Worm (Caenorhabditis elegans): ENCODE measurements around the gene T14B4.3.
A peak's percentile ranks its signal among the peaks of the same experiment; 100 is the strongest.

Gene T14B4.3

DNA sequence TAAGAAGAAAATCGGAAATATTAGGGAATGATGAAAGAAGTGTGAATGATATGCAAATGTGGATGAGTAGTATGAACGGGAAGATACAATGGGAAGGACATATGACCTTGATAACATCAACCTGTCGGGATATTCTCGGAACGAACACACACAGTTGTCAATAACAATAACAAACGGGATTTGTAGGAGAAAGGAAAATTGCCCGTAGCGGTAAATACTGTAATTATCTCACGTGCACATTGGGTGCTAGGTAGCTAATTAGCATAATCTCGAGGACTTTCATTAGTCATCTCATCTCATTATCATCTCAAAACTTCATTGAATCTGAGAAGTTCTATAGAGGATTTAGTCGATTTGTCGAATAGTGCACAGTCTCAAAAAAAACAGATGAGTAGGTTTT, 21.7 kb upstream of the T14B4.3 start:
- TF ChIP-seq nhr-129 (tag; optimal IDR thresholded peaks at IDR 0.05) (no peak), sma-3 (GFP tag; optimal IDR thresholded peaks at IDR 0.05) (no peak), peb-1 (tag; optimal IDR thresholded peaks at IDR 0.05) (no peak), egl-27 (tag; optimal IDR thresholded peaks at IDR 0.05) (no peak), ztf-11 (tag; optimal IDR thresholded peaks at IDR 0.05) (no peak), ama-1 (optimal IDR thresholded peaks at IDR 0.05) (no peak), R02D3.7 (tag; optimal IDR thresholded peaks at IDR 0.05) (no peak), nhr-23 (tag; optimal IDR thresholded peaks at IDR 0.05) (no peak)

DNA sequence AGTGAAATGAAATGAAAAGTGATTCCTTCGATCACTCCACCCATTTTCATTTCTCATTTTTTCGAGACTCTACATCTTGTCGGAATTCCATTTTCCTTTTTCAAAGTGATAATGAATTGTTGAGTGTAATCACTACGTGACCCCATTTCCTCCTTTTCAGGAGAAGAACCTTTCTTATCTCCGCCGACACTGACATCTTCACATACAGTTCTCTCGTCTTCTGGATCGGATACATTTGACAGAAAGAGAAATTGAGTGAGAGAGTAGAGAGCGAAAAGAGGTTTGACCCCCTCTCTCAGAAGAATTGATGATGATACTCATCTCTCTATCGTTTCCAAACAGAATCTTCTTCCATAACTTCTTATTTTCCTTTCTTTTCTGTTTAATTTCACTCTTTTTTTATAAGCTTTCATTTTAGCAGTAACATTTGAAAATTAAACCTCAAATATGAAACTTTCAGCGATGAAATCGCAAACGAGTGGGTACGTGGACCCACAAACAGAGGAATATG, 20.9 kb upstream of the T14B4.3 start, which contains the start of gene dpy-2:
Gene dpy-2, plus strand, starts transcription at position 461 of the 511 bp plus-strand sequence.
- TF ChIP-seq nhr-21 (tag; optimal IDR thresholded peaks at IDR 0.05) (peak; percentile 44), nhr-11 (tag; optimal IDR thresholded peaks at IDR 0.05) (no peak), blmp-1 (tag; optimal IDR thresholded peaks at IDR 0.05; ENCODE audit: insufficient read depth) (peak; percentile 67)

- TF ChIP-seq ceh-82 (tag; optimal IDR thresholded peaks at IDR 0.05) = no peak
- TF ChIP-seq sma-9 (GFP tag; optimal IDR thresholded peaks at IDR 0.05) = peak; percentile 59
- no peak for TF ChIP-seq sma-9 (tag; optimal IDR thresholded peaks at IDR 0.05)
- peak; percentile 42 for TF ChIP-seq nhr-21 (tag; optimal IDR thresholded peaks at IDR 0.05)
These were observed 18.9 kb upstream of the T14B4.3 start for ce11 chrII:6715853-6716252.

- TF ChIP-seq nhr-129 (tag; optimal IDR thresholded peaks at IDR 0.05) (no peak), mab-5 (tag; optimal IDR thresholded peaks at IDR 0.05) (no peak), nhr-11 (tag; optimal IDR thresholded peaks at IDR 0.05) (no peak), unc-55 (GFP tag; optimal IDR thresholded peaks at IDR 0.05) (no peak), lin-11 (tag; optimal IDR thresholded peaks at IDR 0.05) (no peak), sem-4 (tag; optimal IDR thresholded peaks at IDR 0.05) (no peak), fos-1 (tag; optimal IDR thresholded peaks at IDR 0.05) (no peak), lsy-2 (tag; optimal IDR thresholded peaks at IDR 0.05) (no peak)
These were observed 18.1 kb upstream of the T14B4.3 start, which contains the start of the genes T14B4.5 and T14B4.20 for ce11 chrII:6716638-6717037. T14B4.5 (plus strand) TSS chrII:6716863. T14B4.20 (plus strand) TSS chrII:6716901.

DNA sequence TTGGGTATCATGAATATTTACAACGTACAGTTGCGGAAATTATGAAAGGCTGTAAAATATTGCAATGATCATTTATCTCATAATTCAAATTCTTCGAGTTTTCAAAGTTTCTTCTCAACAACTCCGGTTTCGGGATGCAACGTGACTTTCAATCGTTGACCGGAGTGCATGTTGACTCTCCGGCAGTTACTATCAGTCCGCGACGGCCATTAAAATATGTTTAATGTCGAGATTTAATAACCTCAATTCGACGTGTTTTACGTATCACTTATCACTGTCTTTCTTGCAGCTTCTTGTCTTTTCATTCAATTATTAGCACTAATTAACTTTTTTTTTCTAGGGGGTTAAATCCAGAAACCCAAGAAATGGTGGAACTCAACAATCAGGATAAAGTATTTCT, 16.5 kb upstream of the T14B4.3 start, which contains the start of gene tsp-10:
Gene tsp-10, plus strand, starts transcription at position 366 of the 400 bp plus-strand sequence.
- TF ChIP-seq nhr-237 (tag; optimal IDR thresholded peaks at IDR 0.05) (no peak), nhr-23 (tag; optimal IDR thresholded peaks at IDR 0.05) (no peak), alr-1 (tag; optimal IDR thresholded peaks at IDR 0.05) (no peak), lin-11 (tag; optimal IDR thresholded peaks at IDR 0.05) (no peak), ceh-16 (tag; optimal IDR thresholded peaks at IDR 0.05) (no peak), peb-1 (tag; optimal IDR thresholded peaks at IDR 0.05) (no peak)

- no peak for TF ChIP-seq lin-11 (tag; optimal IDR thresholded peaks at IDR 0.05)
- TF ChIP-seq ama-1 (optimal IDR thresholded peaks at IDR 0.05) = no peak
- no peak for TF ChIP-seq zag-1 (tag; optimal IDR thresholded peaks at IDR 0.05)
- no peak for TF ChIP-seq fos-1 (tag; optimal IDR thresholded peaks at IDR 0.05)
- peak; percentile 54 for TF ChIP-seq nhr-129 (tag; optimal IDR thresholded peaks at IDR 0.05)
- no peak for TF ChIP-seq unc-62 (GFP tag; optimal IDR thresholded peaks at IDR 0.05)
- TF ChIP-seq ztf-11 (tag; optimal IDR thresholded peaks at IDR 0.05) = no peak
- TF ChIP-seq nhr-23 (tag; optimal IDR thresholded peaks at IDR 0.05) = no peak
- peak; percentile 17 for TF ChIP-seq snpc-4 (tag; optimal IDR thresholded peaks at IDR 0.05)
- TF ChIP-seq nhr-10 (tag; optimal IDR thresholded peaks at IDR 0.05) = no peak
- TF ChIP-seq F13H6.1 (tag; optimal IDR thresholded peaks at IDR 0.05) = peak; percentile 3
- no peak for TF ChIP-seq nhr-25 (tag; optimal IDR thresholded peaks at IDR 0.05)
- TF ChIP-seq sem-4 (tag; optimal IDR thresholded peaks at IDR 0.05) = no peak
- no peak for TF ChIP-seq R02D3.7 (tag; optimal IDR thresholded peaks at IDR 0.05)
- TF ChIP-seq elt-1 (tag; optimal IDR thresholded peaks at IDR 0.05) = no peak
- no peak for TF ChIP-seq aly-2 (tag; optimal IDR thresholded peaks at IDR 0.05)
- TF ChIP-seq crh-2 (tag; optimal IDR thresholded peaks at IDR 0.05) = peak; percentile 30
- peak; percentile 14 for TF ChIP-seq lin-13 (GFP tag; optimal IDR thresholded peaks at IDR 0.05)
- TF ChIP-seq Y55F3AM.14 (GFP tag; optimal IDR thresholded peaks at IDR 0.05) = no peak
- peak in 1 of 2 experiments; percentile 39 for TF ChIP-seq lsy-2 (tag; optimal IDR thresholded peaks at IDR 0.05)
- TF ChIP-seq nhr-77 (tag; optimal IDR thresholded peaks at IDR 0.05) = no peak
- TF ChIP-seq alr-1 (tag; optimal IDR thresholded peaks at IDR 0.05) = no peak
- peak; percentile 26 for TF ChIP-seq gmeb-1 (tag; optimal IDR thresholded peaks at IDR 0.05)
- peak; percentile 11 for TF ChIP-seq sma-9 (GFP tag; optimal IDR thresholded peaks at IDR 0.05)
- no peak for TF ChIP-seq sma-9 (tag; optimal IDR thresholded peaks at IDR 0.05)
- TF ChIP-seq C34F6.9 (tag; optimal IDR thresholded peaks at IDR 0.05) = peak; percentile 23
- TF ChIP-seq unc-55 (GFP tag; optimal IDR thresholded peaks at IDR 0.05) = no peak
- no peak for TF ChIP-seq egl-27 (tag; optimal IDR thresholded peaks at IDR 0.05)
These were observed 13.2 kb upstream of the T14B4.3 start for ce11 chrII:6721581-6721980.

Measured in whole organism, L2 larva.